Worm (Caenorhabditis elegans) whole organism, L4 larva: ENCODE measurements around the gene cyp-29A3.

Experiments
- F44E2.7 ChIP-seq: fragments of 200-800 bp; sonication (Bioruptor generic); IDR thresholded peaks from 2 replicates; pipeline ENCODE4 v2.1.2; 2022; ENCODE audit warnings: missing genetic modification characterization, missing compliant biosample characterization
- fkh-10 ChIP-seq: fragments of 150-350 bp; optimal IDR thresholded peaks from 2 replicates; lab custom pipeline; 2014; ENCODE audit warnings: missing biosample characterization, missing genetic modification reagents, missing genetic modification characterization
- jun-1 ChIP-seq: fragments of 150-350 bp; optimal IDR thresholded peaks from 2 replicates; lab custom pipeline; 2014; ENCODE audit warnings: missing biosample characterization, missing genetic modification reagents, missing genetic modification characterization
- nhr-48 ChIP-seq: sonication (generic microtip); optimal IDR thresholded peaks from 2 replicates; lab custom pipeline; 2016; ENCODE audit warnings: mild to moderate bottlenecking, missing genetic modification characterization, missing compliant biosample characterization
- vab-7 ChIP-seq: fragments of 200-800 bp; sonication (Bioruptor generic); IDR thresholded peaks from 2 replicates; pipeline ENCODE4 v1.3.6; 2022; ENCODE audit warnings: missing genetic modification reagents, missing genetic modification characterization, missing compliant biosample characterization
- ztf-11 ChIP-seq: fragments of 150-350 bp; optimal IDR thresholded peaks from 2 replicates; lab custom pipeline; 2014; ENCODE audit warnings: missing biosample characterization, missing genetic modification characterization

DNA sequence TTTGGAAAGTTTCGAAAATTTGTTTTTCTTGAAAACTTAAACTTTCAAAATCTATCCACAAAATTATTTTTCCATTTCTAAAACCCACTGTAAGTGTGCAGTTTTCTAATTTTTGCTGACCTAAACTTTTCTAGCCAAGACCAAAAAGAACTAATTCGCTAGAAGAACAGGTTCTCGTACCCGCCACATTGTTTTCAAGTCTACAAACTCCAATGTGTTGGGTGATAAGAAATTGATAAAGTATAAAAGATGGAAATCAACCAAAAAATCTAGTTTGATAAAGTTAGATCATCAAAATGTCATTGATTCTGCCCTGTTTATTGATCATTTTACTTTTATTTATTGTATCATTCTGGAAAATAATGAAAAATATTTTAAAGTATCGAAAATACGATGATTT, at the start of gene cyp-29A3:
- no peak for TF ChIP-seq nhr-48 (tag; lab: Kevin White, UChicago)
- no peak for TF ChIP-seq ztf-11
- no peak for TF ChIP-seq fkh-10 (GFP tag; lab: Kevin White, UChicago)
- TF ChIP-seq vab-7 (GFP tag; lab: Robert Waterston, UW) = no peak
- no peak for TF ChIP-seq F44E2.7 (GFP tag; lab: Robert Waterston, UW)
- no peak for TF ChIP-seq jun-1 (tag; lab: Kevin White, UChicago)
